Fruit fly (Drosophila melanogaster): ENCODE data around the gene Con.

Gene Con

DNA sequence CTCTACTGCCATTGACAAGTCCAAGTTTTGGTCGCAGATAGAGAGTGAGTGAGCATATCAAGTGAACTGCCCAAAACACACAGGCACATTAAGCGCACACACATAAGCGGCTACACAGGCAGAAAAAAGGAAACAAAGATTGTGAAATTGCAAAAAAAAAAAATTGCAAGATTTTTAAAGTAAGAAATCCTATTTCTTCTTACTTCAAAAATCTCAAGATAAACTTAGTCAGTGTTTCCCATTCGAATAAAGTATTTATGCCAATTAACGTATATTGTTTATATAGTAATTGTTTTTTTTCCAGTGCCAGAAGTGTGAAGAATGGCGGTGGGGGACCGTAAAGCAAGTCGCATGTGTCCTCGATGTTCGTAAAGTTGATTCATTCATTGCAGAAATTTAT lies 99.9 kb downstream of the Con start:
- no peak for TF ChIP-seq Dll (optimal IDR thresholded peaks at IDR 0.05)
- TF ChIP-seq pan (optimal IDR thresholded peaks at IDR 0.05): no peak
- TF ChIP-seq EcR (GFP tag; optimal IDR thresholded peaks at IDR 0.05): no peak

DNA sequence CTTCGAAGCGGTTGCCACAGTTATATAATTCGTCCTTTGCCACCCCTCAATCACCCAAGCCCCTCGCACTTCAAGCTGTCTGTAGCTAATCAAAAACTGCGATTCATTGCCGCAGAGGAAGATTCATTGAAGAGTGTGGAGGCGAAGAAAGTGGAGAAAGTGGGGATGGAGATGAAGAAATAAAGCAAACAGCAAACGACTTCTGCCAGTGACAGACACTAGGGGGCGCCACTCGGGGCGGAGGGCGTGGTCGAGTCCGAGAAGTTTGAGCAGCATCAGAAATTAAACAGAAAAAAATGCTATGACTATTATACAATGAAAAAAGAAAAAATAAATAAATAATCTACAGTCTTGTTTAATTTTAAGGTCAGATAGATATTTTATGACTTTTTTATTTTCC lies 100.8 kb downstream of the Con start:
- TF ChIP-seq pan (optimal IDR thresholded peaks at IDR 0.05) (no peak), EcR (GFP tag; optimal IDR thresholded peaks at IDR 0.05) (no peak)

DNA sequence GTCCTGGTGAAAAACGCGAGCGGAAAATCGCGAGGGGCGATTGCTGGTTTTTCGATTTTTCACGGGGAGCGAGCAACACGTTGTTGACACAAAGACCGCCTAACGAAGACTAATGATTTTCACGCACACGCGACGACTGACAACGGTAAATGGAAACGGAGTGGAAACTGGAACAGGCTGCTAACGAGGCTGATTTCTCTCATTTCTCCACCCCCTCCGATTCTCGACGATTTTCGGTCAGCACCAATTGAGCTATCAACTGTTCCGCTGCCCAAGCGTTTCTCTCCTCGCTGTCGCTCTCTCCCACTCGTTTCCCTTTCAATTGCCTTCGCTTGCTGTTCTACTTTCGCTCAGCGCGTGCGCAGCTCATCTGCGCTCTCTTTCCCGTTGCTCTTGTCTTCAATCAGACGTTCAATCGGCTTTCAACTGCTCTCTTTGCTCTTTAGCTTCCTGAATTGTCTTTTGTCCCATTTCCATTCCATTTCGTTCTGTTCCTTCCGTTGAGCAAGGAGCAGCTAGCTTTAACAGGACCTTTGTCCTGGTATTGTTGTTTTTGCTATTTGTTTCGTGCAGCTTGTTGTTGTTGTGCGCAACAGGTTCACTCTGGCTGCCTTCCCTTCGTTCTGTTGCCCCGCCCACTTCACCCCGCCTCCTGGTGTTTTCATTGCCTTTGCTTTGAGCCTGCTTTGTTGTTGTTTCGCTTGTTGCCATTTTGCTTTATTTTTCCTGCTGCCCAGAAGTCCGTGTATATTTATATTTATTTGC lies 102.6 kb downstream of the Con start:
- TF ChIP-seq Dll (optimal IDR thresholded peaks at IDR 0.05) (no peak), EcR (GFP tag; optimal IDR thresholded peaks at IDR 0.05) (no peak), usp (GFP tag; optimal IDR thresholded peaks at IDR 0.05) (no peak), psq (optimal IDR thresholded peaks at IDR 0.05) (no peak), pan (optimal IDR thresholded peaks at IDR 0.05) (no peak), CG8478 (optimal IDR thresholded peaks at IDR 0.05) (no peak)

DNA sequence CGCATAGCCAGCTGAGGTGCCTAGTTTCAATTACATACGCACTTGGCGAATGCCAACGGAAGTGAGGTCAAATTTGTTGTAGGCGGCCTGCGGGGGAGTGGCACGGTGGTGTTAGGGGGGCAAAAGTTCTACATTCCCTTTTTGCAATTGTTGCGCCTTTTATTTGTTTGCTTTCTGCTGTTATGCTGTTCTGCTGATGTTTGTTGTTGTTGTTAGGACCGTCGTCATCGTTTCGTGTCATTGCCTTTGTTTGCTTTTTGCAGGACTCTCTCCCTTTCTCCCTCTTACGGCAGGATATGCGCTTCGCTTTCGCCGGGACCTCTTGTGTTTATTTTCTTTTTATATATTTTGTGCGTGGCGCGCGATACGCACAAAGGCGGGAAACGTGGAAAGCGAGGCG lies 109.5 kb downstream of the Con start:
- no peak for TF ChIP-seq usp (GFP tag; optimal IDR thresholded peaks at IDR 0.05)
- no peak for TF ChIP-seq CG8478 (optimal IDR thresholded peaks at IDR 0.05)
- TF ChIP-seq psq (optimal IDR thresholded peaks at IDR 0.05): no peak
- TF ChIP-seq pan (optimal IDR thresholded peaks at IDR 0.05): no peak
- TF ChIP-seq EcR (GFP tag; optimal IDR thresholded peaks at IDR 0.05): no peak
- TF ChIP-seq Dll (optimal IDR thresholded peaks at IDR 0.05): no peak

DNA sequence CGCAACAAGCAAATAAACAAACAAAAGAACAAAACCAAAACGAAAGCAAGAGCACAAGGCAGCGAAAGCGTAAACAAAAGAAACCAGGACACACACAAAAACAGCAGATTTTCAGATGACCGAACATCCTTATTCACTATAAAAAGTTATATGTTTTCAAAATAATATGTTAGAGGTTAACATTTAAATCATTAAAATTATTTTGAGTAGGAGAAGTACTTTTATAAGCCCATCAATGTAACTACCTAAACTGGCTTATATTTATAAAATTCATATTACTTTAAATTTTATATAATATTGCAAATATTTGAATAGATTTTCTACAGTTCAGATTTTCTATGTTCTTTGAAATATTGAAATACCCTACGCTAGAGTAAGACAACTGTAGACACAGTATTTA lies 112.1 kb downstream of the Con start:
- TF ChIP-seq EcR (GFP tag; optimal IDR thresholded peaks at IDR 0.05) (no peak), psq (optimal IDR thresholded peaks at IDR 0.05) (no peak), CG8478 (optimal IDR thresholded peaks at IDR 0.05) (no peak), pan (optimal IDR thresholded peaks at IDR 0.05) (no peak), usp (GFP tag; optimal IDR thresholded peaks at IDR 0.05) (no peak), Dll (optimal IDR thresholded peaks at IDR 0.05) (no peak)

DNA sequence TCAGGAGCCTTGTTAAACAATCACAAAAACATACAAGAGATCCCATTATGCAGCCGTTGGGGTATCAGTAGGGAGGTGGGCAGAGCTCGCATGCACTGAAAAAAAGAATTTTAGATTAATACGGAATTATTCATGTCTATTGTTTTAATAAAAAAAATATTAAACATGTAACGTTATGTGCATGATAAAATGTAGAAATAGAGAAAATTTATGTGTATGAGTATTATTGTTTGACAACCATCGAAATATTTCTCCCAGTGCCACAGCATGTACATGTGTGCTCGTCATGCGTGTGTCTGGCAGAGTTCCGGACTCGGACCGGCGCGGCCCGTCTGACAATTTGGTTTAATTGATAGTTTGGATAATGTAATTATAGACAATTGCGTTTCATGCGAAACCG lies 149.1 kb downstream of the Con start:
- TF ChIP-seq usp (GFP tag; optimal IDR thresholded peaks at IDR 0.05) (no peak), pan (optimal IDR thresholded peaks at IDR 0.05) (no peak), psq (optimal IDR thresholded peaks at IDR 0.05) (no peak), Dll (optimal IDR thresholded peaks at IDR 0.05) (no peak), CG8478 (optimal IDR thresholded peaks at IDR 0.05) (no peak), EcR (GFP tag; optimal IDR thresholded peaks at IDR 0.05) (no peak)

DNA sequence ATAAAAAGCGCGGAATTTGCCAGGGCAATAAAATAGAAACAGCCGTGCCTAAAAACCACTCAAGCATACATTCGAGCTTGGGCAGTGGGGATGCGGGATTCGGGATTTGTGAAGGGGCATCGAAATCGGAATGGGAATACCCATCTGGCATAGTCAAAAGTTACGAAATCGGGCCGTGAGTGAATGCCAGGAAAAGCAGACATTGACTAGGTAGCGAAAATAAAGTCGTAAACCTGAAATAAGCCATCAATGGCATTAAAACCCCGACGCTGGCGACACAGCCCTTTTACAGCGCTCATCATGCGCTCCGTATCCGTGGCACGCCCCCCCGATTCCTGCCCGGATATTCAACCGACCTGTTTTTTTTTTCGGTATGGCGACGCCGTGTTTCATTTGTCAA lies 154.2 kb downstream of the Con start:
- TF ChIP-seq usp (GFP tag; optimal IDR thresholded peaks at IDR 0.05) (no peak), Dll (optimal IDR thresholded peaks at IDR 0.05) (no peak), EcR (GFP tag; optimal IDR thresholded peaks at IDR 0.05) (no peak), psq (optimal IDR thresholded peaks at IDR 0.05) (no peak), CG8478 (optimal IDR thresholded peaks at IDR 0.05) (no peak), pan (optimal IDR thresholded peaks at IDR 0.05) (no peak)

DNA sequence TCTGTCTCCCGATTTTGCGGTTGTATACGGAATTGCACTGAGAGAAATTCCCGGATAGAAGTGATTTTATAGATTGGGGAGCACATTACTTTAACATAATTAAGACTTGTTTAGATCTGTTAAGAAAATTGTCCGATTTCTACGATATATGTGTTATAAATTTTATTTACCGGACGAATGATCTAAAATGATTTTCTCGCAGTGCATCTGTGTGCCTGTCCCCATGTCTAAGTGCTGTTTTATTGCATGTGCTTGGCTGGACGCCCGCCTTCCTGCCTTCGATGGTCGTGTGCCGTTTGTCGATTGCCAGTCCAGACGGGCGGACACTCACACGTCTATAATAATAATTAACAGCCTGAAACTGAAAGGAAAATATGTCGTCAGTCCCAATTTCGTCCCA lies 157.9 kb downstream of the Con start:
- TF ChIP-seq CG8478 (optimal IDR thresholded peaks at IDR 0.05) (no peak), psq (optimal IDR thresholded peaks at IDR 0.05) (no peak), usp (GFP tag; optimal IDR thresholded peaks at IDR 0.05) (no peak), EcR (GFP tag; optimal IDR thresholded peaks at IDR 0.05) (no peak), pan (optimal IDR thresholded peaks at IDR 0.05) (no peak), Dll (optimal IDR thresholded peaks at IDR 0.05) (no peak)

DNA sequence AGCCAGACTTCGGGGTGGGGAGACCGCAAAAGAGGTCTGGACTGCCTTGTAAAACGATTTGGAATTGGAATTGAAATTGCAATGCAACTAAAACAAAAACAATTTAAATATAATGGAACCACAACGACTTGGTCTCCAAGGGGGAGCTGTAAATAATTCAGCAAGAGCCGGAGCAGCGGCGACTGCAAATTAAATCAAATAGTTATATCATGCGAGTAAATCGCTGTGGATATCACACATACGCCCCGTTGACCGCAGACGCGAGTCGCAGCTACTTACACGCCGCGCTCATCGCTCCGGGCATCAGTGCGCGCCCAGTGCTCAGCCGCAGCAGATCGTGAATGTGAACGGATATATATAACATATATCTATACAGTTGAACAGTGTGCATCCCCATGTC lies 168.8 kb downstream of the Con start, which contains the start of gene Rh50:
TSS of gene Rh50 (plus strand) at position 301 of the 400 bp plus-strand sequence.
- no peak for TF ChIP-seq EcR (GFP tag; optimal IDR thresholded peaks at IDR 0.05)
- no peak for TF ChIP-seq pan (optimal IDR thresholded peaks at IDR 0.05)
- no peak for TF ChIP-seq CG8478 (optimal IDR thresholded peaks at IDR 0.05)
- TF ChIP-seq Dll (optimal IDR thresholded peaks at IDR 0.05): no peak
- no peak for TF ChIP-seq usp (GFP tag; optimal IDR thresholded peaks at IDR 0.05)
- no peak for TF ChIP-seq psq (optimal IDR thresholded peaks at IDR 0.05)

DNA sequence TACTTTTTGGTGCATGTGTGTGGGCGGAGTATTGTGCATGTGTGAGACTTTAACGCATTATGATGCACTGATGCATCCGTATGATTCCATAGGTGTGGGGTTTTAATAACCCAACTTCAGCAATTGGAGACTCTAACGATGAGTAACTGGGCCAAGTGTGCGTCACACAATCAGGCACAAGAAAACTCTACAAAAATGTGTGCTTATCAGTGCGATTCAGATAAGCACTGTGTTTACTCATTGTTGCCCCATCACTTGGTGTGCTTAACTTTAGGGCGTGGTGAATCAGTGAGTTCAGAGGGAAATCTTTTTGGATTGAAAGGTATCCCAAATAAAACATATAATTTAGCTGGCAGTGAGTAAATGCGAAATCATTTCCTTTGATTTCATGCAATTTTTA lies 179.7 kb downstream of the Con start:
- TF ChIP-seq usp (GFP tag; optimal IDR thresholded peaks at IDR 0.05) (no peak), psq (optimal IDR thresholded peaks at IDR 0.05) (no peak), CG8478 (optimal IDR thresholded peaks at IDR 0.05) (no peak), Dll (optimal IDR thresholded peaks at IDR 0.05) (no peak), EcR (GFP tag; optimal IDR thresholded peaks at IDR 0.05) (no peak)

DNA sequence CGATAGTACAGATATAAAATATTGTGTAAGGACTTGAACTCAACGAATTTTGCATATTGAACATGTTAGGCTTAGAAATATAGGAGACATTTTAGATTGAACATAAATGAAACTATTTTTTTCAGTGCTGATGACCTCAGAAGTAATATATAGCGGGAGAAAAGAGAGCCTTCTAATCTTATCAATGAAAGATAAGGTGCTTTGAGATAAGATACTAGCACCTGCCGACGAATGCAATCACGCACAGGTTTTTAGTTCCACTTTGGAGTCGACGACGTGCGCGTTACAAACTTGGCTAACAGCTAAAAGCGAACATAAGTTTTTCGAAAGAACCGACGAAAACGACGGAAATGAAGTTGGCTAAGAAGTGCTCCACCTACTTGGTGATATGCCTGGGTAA lies 180.2 kb downstream of the Con start, which contains the start of gene hoka:
TSS of gene hoka (plus strand) at position 254 of the 400 bp plus-strand sequence.
- TF ChIP-seq pan (optimal IDR thresholded peaks at IDR 0.05) (no peak), usp (GFP tag; optimal IDR thresholded peaks at IDR 0.05) (no peak), EcR (GFP tag; optimal IDR thresholded peaks at IDR 0.05) (no peak), psq (optimal IDR thresholded peaks at IDR 0.05) (no peak), CG8478 (optimal IDR thresholded peaks at IDR 0.05) (no peak), Dll (optimal IDR thresholded peaks at IDR 0.05) (no peak)

DNA sequence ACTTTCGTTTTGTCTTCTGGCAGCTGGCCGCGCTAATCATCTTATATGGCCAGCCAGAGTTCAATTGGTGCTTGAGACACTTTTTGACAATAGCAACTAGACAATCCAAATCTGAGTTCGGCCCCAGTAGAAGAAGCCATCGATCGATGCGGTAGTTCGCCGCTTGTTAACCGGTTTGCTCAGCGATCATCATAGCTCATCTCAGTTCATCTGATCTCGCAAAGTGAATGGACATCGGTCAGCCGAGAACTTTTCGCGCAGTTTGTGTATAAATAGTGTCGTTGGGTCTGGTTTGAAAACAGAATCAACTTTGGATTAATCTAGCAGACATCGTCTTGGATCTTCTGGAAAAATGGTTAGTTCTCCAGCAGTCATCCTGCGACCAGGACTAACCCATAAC lies 182.3 kb downstream of the Con start, which contains the start of gene CG13705:
TSS of gene CG13705 (plus strand) at position 301 of the 400 bp plus-strand sequence.
- TF ChIP-seq usp (GFP tag; optimal IDR thresholded peaks at IDR 0.05) (no peak), CG8478 (optimal IDR thresholded peaks at IDR 0.05) (no peak), pan (optimal IDR thresholded peaks at IDR 0.05) (no peak), Dll (optimal IDR thresholded peaks at IDR 0.05) (no peak), psq (optimal IDR thresholded peaks at IDR 0.05) (no peak), EcR (GFP tag; optimal IDR thresholded peaks at IDR 0.05) (no peak)
